Fruit fly (Drosophila melanogaster): ENCODE data around the gene ScsbetaA.
A peak's percentile ranks its signal among the peaks of the same experiment; 100 is the strongest.

ScsbetaA gene

dm6 chr3R:8979850-8980775 lies 41.6 kb downstream of the ScsbetaA start (continued):
- TF ChIP-seq CG3847 (GFP tag; IDR thresholded peaks at IDR 0.05) (0 out of 2 replicates have a peak, but pooled peaks have one; percentile 15), bowl (GFP tag; IDR thresholded peaks at IDR 0.05) (no peak), CG1602 (GFP tag; optimal IDR thresholded peaks at IDR 0.05) (no peak), CG17912 (GFP tag; optimal IDR thresholded peaks at IDR 0.05) (peak; percentile 27), ase (GFP tag; IDR thresholded peaks at IDR 0.05) (no peak), Meics (GFP tag; optimal IDR thresholded peaks at IDR 0.05) (peak; percentile 6), Fer1 (GFP tag; optimal IDR thresholded peaks at IDR 0.05) (no peak), tup (GFP tag; optimal IDR thresholded peaks at IDR 0.05) (no peak), cas (GFP tag; IDR thresholded peaks at IDR 0.05) (no peak), Sox102F (GFP tag; optimal IDR thresholded peaks at IDR 0.05) (no peak), CG17568 (GFP tag; optimal IDR thresholded peaks at IDR 0.05) (peak; percentile 2), CG14710 (tag; optimal IDR thresholded peaks at IDR 0.05) (peak; percentile 7), CG10565 (GFP tag; optimal IDR thresholded peaks at IDR 0.05) (no peak), Blimp-1 (GFP tag; optimal IDR thresholded peaks at IDR 0.05) (no peak), Lhr (GFP tag; optimal IDR thresholded peaks at IDR 0.05) (peak; percentile 45), rib (GFP tag; IDR thresholded peaks at IDR 0.05) (0 out of 2 replicates have a peak, but pooled peaks have one; percentile 9), CG12391 (tag; optimal IDR thresholded peaks at IDR 0.05) (peak; percentile 3), Hand (GFP tag; optimal IDR thresholded peaks at IDR 0.05) (no peak), oc (tag; optimal IDR thresholded peaks at IDR 0.05) (no peak), Six4 (GFP tag; optimal IDR thresholded peaks at IDR 0.05) (no peak), odd (GFP tag; optimal IDR thresholded peaks at IDR 0.05) (no peak), gem (tag; optimal IDR thresholded peaks at IDR 0.05) (peak; percentile 1), CG7357 (GFP tag; IDR thresholded peaks at IDR 0.05) (no peak), CG1233 (GFP tag; optimal IDR thresholded peaks at IDR 0.05) (peak; percentile 6), BtbVII (GFP tag; optimal IDR thresholded peaks at IDR 0.05) (peak; percentile 0), eyg (GFP tag; optimal IDR thresholded peaks at IDR 0.05) (no peak), Dip2 (GFP tag; IDR thresholded peaks at IDR 0.05) (no peak), lab (GFP tag; optimal IDR thresholded peaks at IDR 0.05) (peak; percentile 39), Aef1 (GFP tag; IDR thresholded peaks at IDR 0.05) (no peak), wor (GFP tag; IDR thresholded peaks at IDR 0.05) (no peak), CG3726 (GFP tag; IDR thresholded peaks at IDR 0.05) (no peak), CG12155 (GFP tag; optimal IDR thresholded peaks at IDR 0.05) (peak; percentile 6), mam (GFP tag; optimal IDR thresholded peaks at IDR 0.05) (no peak), Hmx (GFP tag; optimal IDR thresholded peaks at IDR 0.05) (no peak), CG12942 (GFP tag; optimal IDR thresholded peaks at IDR 0.05) (no peak), CHES-1-like (GFP tag; optimal IDR thresholded peaks at IDR 0.05) (no peak), CG17385 (GFP tag; optimal IDR thresholded peaks at IDR 0.05) (no peak), CG14965 (GFP tag; optimal IDR thresholded peaks at IDR 0.05; ENCODE audit: borderline replicate concordance) (no peak), Dad (GFP tag; optimal IDR thresholded peaks at IDR 0.05) (peak; percentile 1), Chrac-16 (GFP tag; optimal IDR thresholded peaks at IDR 0.05) (no peak), CG9817 (tag; optimal IDR thresholded peaks at IDR 0.05) (peak; percentile 23), CkIIα-i1 (GFP tag; IDR thresholded peaks at IDR 0.05) (no peak)
